Worm (Caenorhabditis elegans) whole organism, late embryonic: ENCODE data around the gene kel-8.

Source experiments
- C08G9.2 ChIP-seq: sonication (generic microtip); optimal IDR thresholded peaks from 2 replicates; lab custom pipeline; 2016; ENCODE audit warnings: mild to moderate bottlenecking, missing genetic modification characterization, moderate library complexity, missing compliant biosample characterization
- C38D4.7 ChIP-seq: fragments of 200-800 bp; sonication (Bioruptor generic); optimal IDR thresholded peaks from 2 replicates; lab custom pipeline; 2018; ENCODE audit warnings: mild to moderate bottlenecking, missing genetic modification characterization, moderate library complexity, missing compliant biosample characterization
- F13H6.1 ChIP-seq: sonication (generic microtip); optimal IDR thresholded peaks from 2 replicates; lab custom pipeline; 2016; ENCODE audit warnings: missing genetic modification characterization, missing compliant biosample characterization
- T23F11.4 ChIP-seq: fragments of 200-800 bp; sonication (Bioruptor generic); optimal IDR thresholded peaks from 2 replicates; lab custom pipeline; 2018; ENCODE audit warnings: mild to moderate bottlenecking, missing genetic modification characterization, missing compliant biosample characterization
- Y22D7AL.16 ChIP-seq: sonication (generic microtip); optimal IDR thresholded peaks from 2 replicates; lab custom pipeline; 2016; ENCODE audit warnings: missing genetic modification characterization, missing compliant biosample characterization
- ahr-1 ChIP-seq: sonication (generic microtip); optimal IDR thresholded peaks from 2 replicates; lab custom pipeline; 2016; ENCODE audit warnings: missing genetic modification characterization, missing compliant biosample characterization
- ceh-14 ChIP-seq: sonication (generic microtip); optimal IDR thresholded peaks from 2 replicates; lab custom pipeline; 2016; ENCODE audit warnings: missing genotype, missing genetic modification characterization, missing compliant biosample characterization
- ceh-18 ChIP-seq: sonication (generic microtip); optimal IDR thresholded peaks from 2 replicates; lab custom pipeline; 2016; ENCODE audit warnings: missing genetic modification characterization, missing compliant biosample characterization
- ceh-19 ChIP-seq: fragments of 200-800 bp; sonication (Bioruptor generic); optimal IDR thresholded peaks from 2 replicates; lab custom pipeline; 2018; ENCODE audit warnings: mild to moderate bottlenecking, missing genetic modification characterization, missing compliant biosample characterization
- ceh-2 ChIP-seq: sonication (generic microtip); optimal IDR thresholded peaks from 2 replicates; lab custom pipeline; 2016; ENCODE audit warnings: missing genotype, missing genetic modification characterization, missing compliant biosample characterization
- ceh-22 ChIP-seq: sonication (generic microtip); optimal IDR thresholded peaks from 2 replicates; lab custom pipeline; 2017; ENCODE audit warnings: missing biosample characterization, missing genetic modification characterization
- ceh-24 ChIP-seq: sonication (generic microtip); optimal IDR thresholded peaks from 2 replicates; lab custom pipeline; 2016; ENCODE audit warnings: mild to moderate bottlenecking, missing genetic modification characterization, missing compliant biosample characterization
- ceh-30 ChIP-seq: fragments of 150-350 bp; optimal IDR thresholded peaks from 2 replicates; lab custom pipeline; 2014; ENCODE audit warnings: missing biosample characterization, missing genetic modification characterization
- ceh-31 ChIP-seq: sonication (generic microtip); optimal IDR thresholded peaks from 2 replicates; lab custom pipeline; 2016; ENCODE audit warnings: missing genetic modification characterization, missing compliant biosample characterization
- ceh-34 ChIP-seq: sonication (generic microtip); optimal IDR thresholded peaks from 2 replicates; lab custom pipeline; 2016; ENCODE audit warnings: mild to moderate bottlenecking, missing genetic modification characterization, missing compliant biosample characterization
- ceh-45 ChIP-seq: fragments of 200-800 bp; sonication (Bioruptor generic); IDR thresholded peaks from 2 replicates; pipeline ENCODE4 v1.3.6; 2022; ENCODE audit warnings: missing genetic modification reagents, missing genetic modification characterization, missing compliant biosample characterization
- ceh-48 ChIP-seq: sonication (generic microtip); optimal IDR thresholded peaks from 2 replicates; lab custom pipeline; 2016; ENCODE audit warnings: missing genetic modification characterization, inconsistent platforms, missing compliant biosample characterization
- che-1 ChIP-seq: sonication (generic microtip); optimal IDR thresholded peaks from 2 replicates; lab custom pipeline; 2016; ENCODE audit warnings: mild to moderate bottlenecking, missing genetic modification characterization, missing compliant biosample characterization
- dve-1 ChIP-seq: sonication (generic microtip); optimal IDR thresholded peaks from 2 replicates; lab custom pipeline; 2017; ENCODE audit warnings: antibody characterized with exemption, mild to moderate bottlenecking, missing genetic modification characterization, missing compliant biosample characterization
- elt-2 ChIP-seq: sonication (generic microtip); optimal IDR thresholded peaks from 2 replicates; lab custom pipeline; 2016; ENCODE audit warnings: missing genetic modification reagents, missing genetic modification characterization, missing compliant biosample characterization
- ets-4 ChIP-seq: sonication (generic microtip); optimal IDR thresholded peaks from 2 replicates; lab custom pipeline; 2016; ENCODE audit warnings: missing genetic modification characterization, missing compliant biosample characterization
- eyg-1 ChIP-seq: sonication (generic microtip); optimal IDR thresholded peaks from 2 replicates; lab custom pipeline; 2016; ENCODE audit warnings: missing genotype, missing genetic modification characterization, missing compliant biosample characterization
- fax-1 ChIP-seq: sonication (generic microtip); optimal IDR thresholded peaks from 2 replicates; lab custom pipeline; 2016; ENCODE audit warnings: missing genotype, missing genetic modification characterization, missing compliant biosample characterization
- fkh-6 ChIP-seq: sonication (generic microtip); optimal IDR thresholded peaks from 2 replicates; lab custom pipeline; 2016; ENCODE audit warnings: missing genetic modification characterization, missing compliant biosample characterization
- hlh-13 ChIP-seq: fragments of 200-800 bp; sonication (Bioruptor generic); optimal IDR thresholded peaks from 2 replicates; lab custom pipeline; 2018; ENCODE audit warnings: mild to moderate bottlenecking, missing genetic modification characterization, missing compliant biosample characterization
- hlh-15 ChIP-seq: sonication (generic microtip); optimal IDR thresholded peaks from 2 replicates; lab custom pipeline; 2016; ENCODE audit warnings: missing genetic modification characterization, missing compliant biosample characterization
- hlh-30 ChIP-seq: sonication (generic microtip); optimal IDR thresholded peaks from 2 replicates; lab custom pipeline; 2017; ENCODE audit warnings: antibody characterized with exemption, missing genetic modification characterization, missing compliant biosample characterization; ENCODE audit not compliant: insufficient read depth
- hlh-6 ChIP-seq: sonication (generic microtip); optimal IDR thresholded peaks from 2 replicates; lab custom pipeline; 2016; ENCODE audit warnings: missing genotype, missing genetic modification characterization, missing compliant biosample characterization
- lin-11 ChIP-seq: fragments of 200-800 bp; sonication (Bioruptor generic); optimal IDR thresholded peaks from 2 replicates; lab custom pipeline; 2018; ENCODE audit warnings: mild to moderate bottlenecking, missing genetic modification characterization, missing compliant biosample characterization
- madf-2 ChIP-seq: sonication (generic microtip); optimal IDR thresholded peaks from 2 replicates; lab custom pipeline; 2017; ENCODE audit warnings: missing genetic modification characterization, missing compliant biosample characterization
- nfya-1 ChIP-seq: sonication (generic microtip); optimal IDR thresholded peaks from 2 replicates; lab custom pipeline; 2017; ENCODE audit warnings: missing genetic modification characterization, mild to moderate bottlenecking, missing compliant biosample characterization, antibody characterized with exemption, moderate library complexity
- nhr-11 ChIP-seq: fragments of 150-350 bp; optimal IDR thresholded peaks from 2 replicates; lab custom pipeline; 2014; ENCODE audit warnings: missing biosample characterization, missing genetic modification characterization
- nhr-232 ChIP-seq: sonication (generic microtip); optimal IDR thresholded peaks from 2 replicates; lab custom pipeline; 2016; ENCODE audit warnings: missing genetic modification characterization, missing compliant biosample characterization
- npax-4 ChIP-seq: sonication (generic microtip); optimal IDR thresholded peaks from 2 replicates; lab custom pipeline; 2016; ENCODE audit warnings: missing genetic modification characterization, missing compliant biosample characterization
- pag-3 ChIP-seq: sonication (generic microtip); optimal IDR thresholded peaks from 2 replicates; lab custom pipeline; 2016; ENCODE audit warnings: missing compliant biosample characterization, missing genetic modification characterization, borderline replicate concordance
- pat-9 ChIP-seq: fragments of 200-800 bp; sonication (Bioruptor generic); optimal IDR thresholded peaks from 2 replicates; lab custom pipeline; 2018; ENCODE audit warnings: mild to moderate bottlenecking, missing genetic modification characterization, moderate library complexity, missing compliant biosample characterization
- pax-1 ChIP-seq: fragments of 150-350 bp; optimal IDR thresholded peaks from 2 replicates; lab custom pipeline; 2014; ENCODE audit warnings: missing biosample characterization, missing genetic modification characterization
- pqm-1 ChIP-seq: sonication (generic microtip); optimal IDR thresholded peaks from 2 replicates; lab custom pipeline; 2016; ENCODE audit warnings: missing genetic modification characterization, missing compliant biosample characterization
- ref-2 ChIP-seq: sonication (generic microtip); optimal IDR thresholded peaks from 2 replicates; lab custom pipeline; 2016; ENCODE audit warnings: missing genetic modification characterization, missing compliant biosample characterization
- rnt-1 ChIP-seq: sonication (generic microtip); optimal IDR thresholded peaks from 2 replicates; lab custom pipeline; 2016; ENCODE audit warnings: missing genetic modification characterization, missing compliant biosample characterization
- sdc-2 ChIP-seq: sonication (generic microtip); optimal IDR thresholded peaks from 2 replicates; lab custom pipeline; 2016; ENCODE audit warnings: missing genotype, missing genetic modification characterization, missing compliant biosample characterization
- sox-2 ChIP-seq: fragments of 200-800 bp; sonication (Bioruptor generic); IDR thresholded peaks from 2 replicates; pipeline ENCODE4 v1.3.6; 2022; ENCODE audit warnings: missing genetic modification reagents, missing genetic modification characterization, missing compliant biosample characterization
- sox-4 ChIP-seq: sonication (generic microtip); optimal IDR thresholded peaks from 2 replicates; lab custom pipeline; 2017; ENCODE audit warnings: mild to moderate bottlenecking, missing genetic modification characterization, inconsistent platforms, missing compliant biosample characterization
- tbx-2 ChIP-seq: sonication (generic microtip); optimal IDR thresholded peaks from 2 replicates; lab custom pipeline; 2016; ENCODE audit warnings: missing genetic modification characterization, missing compliant biosample characterization
- tbx-7 ChIP-seq: sonication (generic microtip); optimal IDR thresholded peaks from 2 replicates; lab custom pipeline; 2016; ENCODE audit warnings: missing genotype, missing genetic modification characterization, missing compliant biosample characterization
- unc-3 ChIP-seq, 2 experiments: fragments of 200-800 bp in 1 of 2; sonication (Bioruptor generic) in 1 of 2; sonication (generic microtip) in 1 of 2; conservative IDR thresholded peaks in 1 of 2; optimal IDR thresholded peaks in 1 of 2; 2 replicates each; pipeline versions ENCODE4 v1.3.6 to Lab custom; 2016 to 2022; ENCODE audit warnings: missing compliant biosample characterization in 2 of 2, missing genetic modification characterization in 2 of 2, missing genetic modification reagents in 1 of 2
- unc-42 ChIP-seq: sonication (generic microtip); optimal IDR thresholded peaks from 2 replicates; lab custom pipeline; 2016; ENCODE audit warnings: missing genotype, missing genetic modification characterization, missing compliant biosample characterization
- unc-86 ChIP-seq: sonication (generic microtip); optimal IDR thresholded peaks from 2 replicates; lab custom pipeline; 2016; ENCODE audit warnings: missing genetic modification characterization, missing compliant biosample characterization
- zip-5 ChIP-seq: sonication (generic microtip); optimal IDR thresholded peaks from 2 replicates; lab custom pipeline; 2016; ENCODE audit warnings: missing genetic modification characterization, missing compliant biosample characterization
- ztf-16 ChIP-seq: sonication (generic microtip); optimal IDR thresholded peaks from 2 replicates; lab custom pipeline; 2017; ENCODE audit warnings: missing genetic modification characterization, missing compliant biosample characterization

Gene kel-8

ce11 chrV:2672603-2673002 is 1.3 kb downstream of the kel-8 start, which contains the start of gene W02G9.3 (continued):
- TF ChIP-seq rnt-1 (no peak), pag-3 (no peak), hlh-15 (tag; lab: Kevin White, UChicago) (no peak), hlh-30 (tag; lab: Kevin White, UChicago) (no peak), sdc-2 (tag; lab: Kevin White, UChicago) (no peak), nhr-232 (tag; lab: Kevin White, UChicago) (no peak), pax-1 (tag; lab: Kevin White, UChicago) (no peak), sox-2 (GFP tag; lab: Robert Waterston, UW) (no peak), ets-4 (tag; lab: Kevin White, UChicago) (peak; percentile 39), ceh-30 (tag; lab: Kevin White, UChicago) (no peak), tbx-7 (no peak), npax-4 (tag; lab: Kevin White, UChicago) (no peak), ceh-18 (tag; lab: Kevin White, UChicago) (peak; percentile 46), elt-2 (tag; lab: Kevin White, UChicago) (peak; percentile 17), lin-11 (tag; lab: Kevin White, UChicago) (no peak), unc-42 (tag; lab: Kevin White, UChicago) (peak; percentile 85), unc-3 (GFP tag; conservative IDR thresholded peaks at IDR 0.05; lab: Robert Waterston, UW) (no peak), unc-3 (tag; optimal IDR thresholded peaks at IDR 0.05; lab: Kevin White, UChicago) (no peak), F13H6.1 (tag; lab: Kevin White, UChicago) (no peak), ztf-16 (no peak)

ce11 chrV:2673807-2674206 is 2.6 kb downstream of the kel-8 start:
- no peak for TF ChIP-seq ceh-45 (GFP tag; lab: Robert Waterston, UW)
- peak; percentile 45 for TF ChIP-seq hlh-6 (tag; lab: Kevin White, UChicago)
- TF ChIP-seq sdc-2 (tag; lab: Kevin White, UChicago), result peak; percentile 58
- TF ChIP-seq ceh-31, result peak; percentile 15
- no peak for TF ChIP-seq unc-42 (tag; lab: Kevin White, UChicago)
- peak; percentile 3 for TF ChIP-seq sox-4 (tag; lab: Kevin White, UChicago)
- TF ChIP-seq rnt-1, result no peak
- TF ChIP-seq zip-5 (tag; lab: Kevin White, UChicago), result no peak
- peak; percentile 64 for TF ChIP-seq che-1
- no peak for TF ChIP-seq Y22D7AL.16 (tag; lab: Kevin White, UChicago)
- TF ChIP-seq ceh-48 (tag; lab: Kevin White, UChicago), result peak; percentile 37
- TF ChIP-seq nfya-1, result peak; percentile 60
- no peak for TF ChIP-seq nhr-11
- TF ChIP-seq ceh-19 (GFP tag; lab: Kevin White, UChicago), result peak; percentile 38
- no peak for TF ChIP-seq pqm-1 (tag; lab: Kevin White, UChicago)
- TF ChIP-seq nhr-232 (tag; lab: Kevin White, UChicago), result peak; percentile 73
- no peak for TF ChIP-seq eyg-1 (tag; lab: Kevin White, UChicago)
- TF ChIP-seq ceh-22, result no peak
- TF ChIP-seq madf-2, result no peak
- TF ChIP-seq ceh-2 (tag; lab: Kevin White, UChicago), result peak; percentile 23
- TF ChIP-seq C08G9.2 (tag; lab: Kevin White, UChicago), result peak; percentile 41
- peak; percentile 51 for TF ChIP-seq fkh-6 (tag; lab: Kevin White, UChicago)
- peak; percentile 39 for TF ChIP-seq ref-2 (tag; lab: Kevin White, UChicago)
- TF ChIP-seq hlh-15 (tag; lab: Kevin White, UChicago), result no peak
- peak; percentile 17 for TF ChIP-seq pat-9 (tag; lab: Kevin White, UChicago)
- no peak for TF ChIP-seq hlh-13 (GFP tag; lab: Kevin White, UChicago)
- peak; percentile 41 for TF ChIP-seq ahr-1 (tag; lab: Kevin White, UChicago)
- TF ChIP-seq dve-1, result no peak
- no peak for TF ChIP-seq fax-1 (tag; lab: Kevin White, UChicago)
- TF ChIP-seq ceh-18 (tag; lab: Kevin White, UChicago), result peak; percentile 7
- TF ChIP-seq T23F11.4 (GFP tag; lab: Kevin White, UChicago), result peak; percentile 48
- TF ChIP-seq ceh-14 (tag; lab: Kevin White, UChicago), result peak; percentile 25
- peak; percentile 49 for TF ChIP-seq ceh-34 (tag; lab: Kevin White, UChicago)
- TF ChIP-seq ztf-16, result peak; percentile 5
- no peak for TF ChIP-seq hlh-30 (tag; lab: Kevin White, UChicago)
- TF ChIP-seq tbx-2 (tag; lab: Kevin White, UChicago), result peak; percentile 11
- peak; percentile 62 for TF ChIP-seq elt-2 (tag; lab: Kevin White, UChicago)
- TF ChIP-seq npax-4 (tag; lab: Kevin White, UChicago), result no peak
- TF ChIP-seq C38D4.7 (GFP tag; lab: Kevin White, UChicago), result peak; percentile 61
- peak; percentile 35 for TF ChIP-seq unc-86 (tag; lab: Kevin White, UChicago)
- TF ChIP-seq ceh-24 (tag; lab: Kevin White, UChicago), result no peak
